Fruit fly (Drosophila melanogaster) whole organism, embryonic: ENCODE results near the gene CG32023.

Experiments
- ATbp ChIP-seq: fragments of 200-800 bp; sonication (Bioruptor generic); optimal IDR thresholded peaks from 2 replicates; lab custom pipeline; 2017; ENCODE audit warnings: missing biosample characterization, mild to moderate bottlenecking, missing genetic modification characterization, missing genetic modification reagents
- BEAF-32 ChIP-seq: fragments of 200-800 bp; sonication (Bioruptor generic); optimal IDR thresholded peaks from 3 replicates; lab custom pipeline; 2017; ENCODE audit warnings: missing biosample characterization, missing genetic modification characterization, mild to moderate bottlenecking, moderate library complexity, missing genetic modification reagents
- Bdp1 ChIP-seq: fragments of 200-800 bp; sonication (Bioruptor generic); optimal IDR thresholded peaks from 3 replicates; lab custom pipeline; 2016; ENCODE audit warnings: missing biosample characterization, missing genetic modification characterization
- C15 ChIP-seq: fragments of 200-800 bp; sonication (Bioruptor generic); IDR thresholded peaks from 3 replicates; pipeline ENCODE4 v1.3.6; 2022; ENCODE audit warnings: missing biosample characterization, missing genetic modification characterization
- CG10654 ChIP-seq: fragments of 200-800 bp; sonication (Bioruptor generic); optimal IDR thresholded peaks from 2 replicates; lab custom pipeline; 2016; ENCODE audit warnings: missing biosample characterization, missing genetic modification characterization
- CG10959 ChIP-seq: fragments of 200-800 bp; sonication (Bioruptor generic); IDR thresholded peaks from 2 replicates; pipeline ENCODE4 v1.3.6; 2022; ENCODE audit warnings: missing biosample characterization, missing genetic modification characterization
- CG12769 ChIP-seq: fragments of 200-800 bp; sonication (Bioruptor generic); optimal IDR thresholded peaks from 2 replicates; lab custom pipeline; 2019; ENCODE audit warnings: missing biosample characterization, mild to moderate bottlenecking, missing genetic modification characterization, moderate library complexity
- CG13624 ChIP-seq: fragments of 200-800 bp; sonication (Bioruptor generic); optimal IDR thresholded peaks from 2 replicates; lab custom pipeline; 2016; ENCODE audit warnings: missing biosample characterization, missing genetic modification characterization
- CG14860 ChIP-seq: fragments of 200-800 bp; sonication (Bioruptor generic); IDR thresholded peaks from 3 replicates; pipeline ENCODE4 v1.3.6; 2022; ENCODE audit warnings: missing biosample characterization, missing genetic modification characterization; ENCODE audit not compliant: partially characterized antibody
- CG1603 ChIP-seq: fragments of 200-800 bp; sonication (Bioruptor generic); optimal IDR thresholded peaks from 2 replicates; lab custom pipeline; 2019; ENCODE audit warnings: missing biosample characterization, mild to moderate bottlenecking, missing genetic modification characterization, moderate library complexity
- CG17361 ChIP-seq: fragments of 200-800 bp; sonication (Bioruptor generic); IDR thresholded peaks from 3 replicates; pipeline ENCODE4 v1.3.6; 2022; ENCODE audit warnings: missing biosample characterization, missing genetic modification characterization
- CG17385 ChIP-seq: fragments of 200-800 bp; sonication (Bioruptor generic); optimal IDR thresholded peaks from 3 replicates; lab custom pipeline; 2018; ENCODE audit warnings: missing biosample characterization, mild to moderate bottlenecking, missing genetic modification characterization
- CG2712 ChIP-seq: fragments of 200-800 bp; optimal IDR thresholded peaks from 3 replicates; lab custom pipeline; 2019; ENCODE audit warnings: missing biosample characterization, mild to moderate bottlenecking, missing genetic modification characterization, moderate library complexity
- CG30403 ChIP-seq: fragments of 200-800 bp; sonication (Bioruptor generic); optimal IDR thresholded peaks from 3 replicates; lab custom pipeline; 2016; ENCODE audit warnings: missing biosample characterization, missing genetic modification characterization
- CG31224 ChIP-seq: fragments of 200-800 bp; sonication (Bioruptor generic); IDR thresholded peaks from 2 replicates; pipeline ENCODE4 v1.3.6; 2022; ENCODE audit warnings: missing biosample characterization, missing genetic modification characterization
- CG31441 ChIP-seq: fragments of 200-800 bp; sonication (Bioruptor generic); IDR thresholded peaks from 2 replicates; pipeline ENCODE4 v1.3.6; 2022; ENCODE audit warnings: missing biosample characterization, missing genetic modification characterization
- CG43689 ChIP-seq: fragments of 200-800 bp; sonication (Bioruptor generic); IDR thresholded peaks from 2 replicates; pipeline ENCODE4 v1.3.6; 2022; ENCODE audit warnings: missing biosample characterization, missing genetic modification characterization
- CG4730 ChIP-seq: fragments of 200-800 bp; sonication (Bioruptor generic); IDR thresholded peaks from 2 replicates; pipeline ENCODE4 v1.3.6; 2022; ENCODE audit warnings: missing biosample characterization, missing genetic modification characterization
- CG6654 ChIP-seq: fragments of 200-800 bp; sonication (Bioruptor generic); optimal IDR thresholded peaks from 2 replicates; lab custom pipeline; 2017; ENCODE audit warnings: missing biosample characterization, mild to moderate bottlenecking, missing genetic modification characterization
- CG7556 ChIP-seq: fragments of 200-800 bp; sonication (Bioruptor generic); optimal IDR thresholded peaks from 2 replicates; lab custom pipeline; 2017; ENCODE audit warnings: missing biosample characterization, mild to moderate bottlenecking, missing genetic modification characterization
- CG9727 ChIP-seq: fragments of 200-800 bp; sonication (Bioruptor generic); optimal IDR thresholded peaks from 3 replicates; lab custom pipeline; 2017; ENCODE audit warnings: missing biosample characterization, mild to moderate bottlenecking, missing genetic modification characterization
- CTCF ChIP-seq: fragments of 200-800 bp; sonication (Bioruptor generic); optimal IDR thresholded peaks from 2 replicates; lab custom pipeline; 2017; ENCODE audit warnings: missing biosample characterization, mild to moderate bottlenecking, missing genetic modification characterization, moderate library complexity
- D ChIP-seq, 2 experiments: fragments of 200-800 bp in 1 of 2; fragments of >200 bp in 1 of 2; sonication (Bioruptor generic) in 1 of 2; optimal IDR thresholded peaks; 2 replicates in 1 of 2; 3 replicates in 1 of 2; lab custom pipeline; 2017; ENCODE audit warnings: mild to moderate bottlenecking in 1 of 2, missing biosample characterization in 1 of 2, missing genetic modification characterization in 1 of 2, missing genetic modification reagents in 1 of 2
- Dbx ChIP-seq: fragments of 200-800 bp; sonication (Bioruptor generic); IDR thresholded peaks from 3 replicates; pipeline ENCODE4 v1.3.6; 2022; ENCODE audit warnings: missing biosample characterization, missing genetic modification characterization
- ERR ChIP-seq: fragments of 200-800 bp; sonication (Bioruptor generic); optimal IDR thresholded peaks from 2 replicates; lab custom pipeline; 2016; ENCODE audit warnings: missing biosample characterization, missing genetic modification characterization
- HLHmδ ChIP-seq: fragments of 200-800 bp; sonication (Bioruptor generic); optimal IDR thresholded peaks from 2 replicates; lab custom pipeline; 2018; ENCODE audit warnings: missing biosample characterization, mild to moderate bottlenecking, missing genetic modification characterization, moderate library complexity
- Hand ChIP-seq: fragments of 200-800 bp; sonication (Bioruptor generic); optimal IDR thresholded peaks from 2 replicates; lab custom pipeline; 2017; ENCODE audit warnings: mild to moderate bottlenecking, missing biosample characterization, missing genetic modification reagents, missing genetic modification characterization
- Lim3 ChIP-seq: fragments of 200-800 bp; sonication (Bioruptor generic); IDR thresholded peaks from 2 replicates; pipeline ENCODE4 v1.3.6; 2022; ENCODE audit warnings: missing biosample characterization, missing genetic modification characterization
- MTF-1 ChIP-seq: fragments of 200-800 bp; sonication (Bioruptor generic); optimal IDR thresholded peaks from 2 replicates; lab custom pipeline; 2018; ENCODE audit warnings: missing biosample characterization, mild to moderate bottlenecking, missing genetic modification characterization, borderline replicate concordance
- Mes4 ChIP-seq: fragments of 200-800 bp; sonication (Bioruptor generic); optimal IDR thresholded peaks from 2 replicates; lab custom pipeline; 2016; ENCODE audit warnings: missing biosample characterization, missing genetic modification characterization
- Opbp ChIP-seq: fragments of 200-800 bp; sonication (Bioruptor generic); IDR thresholded peaks from 3 replicates; pipeline ENCODE4 v1.3.6; 2022; ENCODE audit warnings: missing biosample characterization, missing genetic modification characterization; ENCODE audit not compliant: partially characterized antibody
- amos ChIP-seq: fragments of 200-800 bp; sonication (Bioruptor generic); IDR thresholded peaks from 2 replicates; pipeline ENCODE4 v1.3.6; 2022; ENCODE audit warnings: missing biosample characterization, missing genetic modification characterization; ENCODE audit not compliant: partially characterized antibody
- bigmax ChIP-seq: fragments of 200-800 bp; sonication (Bioruptor generic); optimal IDR thresholded peaks from 2 replicates; lab custom pipeline; 2018; ENCODE audit warnings: missing biosample characterization, mild to moderate bottlenecking, missing genetic modification characterization
- br ChIP-seq: fragments of >200 bp; optimal IDR thresholded peaks from 2 replicates; lab custom pipeline; 2017
- esg ChIP-seq: fragments of 200-800 bp; sonication (Bioruptor generic); conservative IDR thresholded peaks from 2 replicates; pipeline ENCODE4 v1.3.6; 2022; ENCODE audit warnings: missing biosample characterization, missing genetic modification characterization
- insv ChIP-seq, 2 experiments: fragments of 200-800 bp; sonication (Bioruptor generic); optimal IDR thresholded peaks; 3 replicates each; lab custom pipeline; 2016 to 2018; ENCODE audit warnings: missing biosample characterization in 2 of 2, missing genetic modification characterization in 2 of 2
- jumu ChIP-seq: fragments of 200-800 bp; sonication (Bioruptor generic); optimal IDR thresholded peaks from 3 replicates; lab custom pipeline; 2016; ENCODE audit warnings: missing biosample characterization, missing genetic modification characterization
- nerfin-1 ChIP-seq: fragments of 200-800 bp; sonication (Bioruptor generic); optimal IDR thresholded peaks from 3 replicates; lab custom pipeline; 2019; ENCODE audit warnings: missing biosample characterization, mild to moderate bottlenecking, missing genetic modification characterization, moderate library complexity
- otp ChIP-seq: fragments of 200-800 bp; sonication (Bioruptor generic); IDR thresholded peaks from 3 replicates; pipeline ENCODE4, ENCODE4 v1.3.6; 2022; ENCODE audit warnings: missing biosample characterization, missing genetic modification characterization
- pum ChIP-seq: fragments of 200-800 bp; sonication (Bioruptor generic); optimal IDR thresholded peaks from 2 replicates; lab custom pipeline; 2016; ENCODE audit warnings: missing biosample characterization, missing genetic modification characterization
- repo ChIP-seq: fragments of 200-800 bp; sonication (Bioruptor generic); optimal IDR thresholded peaks from 2 replicates; lab custom pipeline; 2016; ENCODE audit warnings: missing biosample characterization, missing genetic modification characterization
- sc ChIP-seq, 3 experiments: fragments of >200 bp in 2 of 3; fragments of 200-800 bp in 1 of 3; sonication (Bioruptor generic) in 1 of 3; optimal IDR thresholded peaks; 2 replicates in 2 of 3; 3 replicates in 1 of 3; lab custom pipeline; 2017; ENCODE audit warnings: mild to moderate bottlenecking in 1 of 3, missing biosample characterization in 1 of 3, missing genetic modification characterization in 1 of 3, missing genetic modification reagents in 1 of 3
- schlank ChIP-seq: fragments of 200-800 bp; sonication (Bioruptor generic); optimal IDR thresholded peaks from 2 replicates; lab custom pipeline; 2018; ENCODE audit warnings: missing biosample characterization, mild to moderate bottlenecking, missing genetic modification characterization
- scrt ChIP-seq: fragments of 200-800 bp; sonication (Bioruptor generic); optimal IDR thresholded peaks from 2 replicates; lab custom pipeline; 2018; ENCODE audit warnings: missing biosample characterization, mild to moderate bottlenecking, missing genetic modification characterization, moderate library complexity
- sna ChIP-seq: fragments of 200-800 bp; sonication (Bioruptor generic); IDR thresholded peaks from 2 replicates; pipeline ENCODE4 v1.3.6; 2022; ENCODE audit warnings: missing biosample characterization, missing genetic modification characterization; ENCODE audit not compliant: partially characterized antibody
- stc ChIP-seq: fragments of 200-800 bp; sonication (Bioruptor generic); IDR thresholded peaks from 2 replicates; pipeline ENCODE4 v1.3.6; 2022; ENCODE audit warnings: missing biosample characterization, missing genetic modification characterization
- tin ChIP-seq: fragments of 200-800 bp; sonication (Bioruptor generic); optimal IDR thresholded peaks from 3 replicates; lab custom pipeline; 2016; ENCODE audit warnings: missing biosample characterization, missing genetic modification characterization
- tx ChIP-seq: fragments of 200-800 bp; sonication (Bioruptor generic); optimal IDR thresholded peaks from 2 replicates; lab custom pipeline; 2016; ENCODE audit warnings: missing biosample characterization, missing genetic modification characterization
- wdn ChIP-seq: fragments of 200-800 bp; sonication (Bioruptor generic); IDR thresholded peaks from 2 replicates; pipeline ENCODE4 v1.3.6; 2022; ENCODE audit warnings: missing biosample characterization, missing genetic modification characterization

The CG32023 gene

dm6 chr3L:8839563-8840425 lies 35.8 kb upstream of the CG32023 start (continued):
- TF ChIP-seq Lim3 (no peak), br (lab: Kevin White, UChicago) (no peak), repo (GFP tag; lab: Kevin White, UChicago) (no peak), stc (GFP tag; lab: Robert Waterston, UW) (no peak), ERR (GFP tag; lab: Kevin White, UChicago) (no peak), insv (GFP tag; optimal IDR thresholded peaks at IDR 0.05; lab: Kevin White, UChicago) (no peak), pum (no peak), jumu (GFP tag; lab: Kevin White, UChicago) (no peak), CG1603 (tag; lab: Kevin White, UChicago) (no peak), CG7556 (GFP tag; lab: Kevin White, UChicago) (peak; percentile 35), CG4730 (GFP tag; lab: Robert Waterston, UW) (no peak), schlank (no peak), CG9727 (GFP tag; lab: Kevin White, UChicago) (peak; percentile 64), MTF-1 (GFP tag; lab: Kevin White, UChicago) (no peak), CG14860 (GFP tag; lab: Robert Waterston, UW) (no peak), CG13624 (GFP tag; lab: Kevin White, UChicago) (no peak), C15 (GFP tag; lab: Robert Waterston, UW) (no peak), bigmax (GFP tag; lab: Kevin White, UChicago) (no peak), sc (optimal IDR thresholded peaks at IDR 0.05; lab: Kevin White, UChicago) (no peak), sc (GFP tag; optimal IDR thresholded peaks at IDR 0.05; lab: Kevin White, UChicago) (no peak), D (optimal IDR thresholded peaks at IDR 0.05; lab: Kevin White, UChicago) (no peak), D (GFP tag; optimal IDR thresholded peaks at IDR 0.05; lab: Kevin White, UChicago) (peak; percentile 32), esg (no peak), scrt (GFP tag; lab: Kevin White, UChicago) (no peak), amos (no peak), Opbp (no peak), Bdp1 (no peak), Dbx (GFP tag; lab: Robert Waterston, UW) (no peak), ATbp (GFP tag; lab: Kevin White, UChicago) (no peak), tx (GFP tag; lab: Kevin White, UChicago) (no peak), CG2712 (tag; lab: Kevin White, UChicago) (peak; percentile 70), CTCF (GFP tag; lab: Kevin White, UChicago) (no peak), CG12769 (tag; lab: Kevin White, UChicago) (no peak), HLHmδ (GFP tag; lab: Kevin White, UChicago) (no peak), tin (GFP tag; lab: Kevin White, UChicago) (no peak), Mes4 (GFP tag; lab: Kevin White, UChicago) (no peak), CG43689 (GFP tag; lab: Robert Waterston, UW) (no peak), CG31441 (0 out of 2 replicates have a peak, but pooled peaks have one; percentile 25), CG10959 (no peak), CG31224 (no peak), CG6654 (GFP tag; lab: Kevin White, UChicago) (no peak), CG17361 (GFP tag; lab: Robert Waterston, UW) (peak; percentile 59; the same call in 2 of the 3 replicates), nerfin-1 (tag; lab: Kevin White, UChicago) (no peak), Hand (no peak), sna (no peak), CG17385 (no peak), wdn (no peak), BEAF-32 (GFP tag; lab: Kevin White, UChicago) (no peak), CG30403 (peak; percentile 3), otp (no peak), CG10654 (no peak)
